Fruit fly (Drosophila melanogaster): ENCODE results near the gene otu.
A peak's percentile ranks its signal among the peaks of the same experiment; 100 is the strongest.

Gene otu

dm6 chrX:8460232-8460631 lies 29.1 kb downstream of the otu start:
- TF ChIP-seq gl (tag; optimal IDR thresholded peaks at IDR 0.05): no peak
- no peak for TF ChIP-seq CG12605 (GFP tag; IDR thresholded peaks at IDR 0.05)
- TF ChIP-seq Pif1A (GFP tag; optimal IDR thresholded peaks at IDR 0.05): no peak
- no peak for TF ChIP-seq CG10348 (GFP tag; IDR thresholded peaks at IDR 0.05)
- no peak for TF ChIP-seq CG13204 (GFP tag; optimal IDR thresholded peaks at IDR 0.05)
- TF ChIP-seq CG34367 (tag; optimal IDR thresholded peaks at IDR 0.05): no peak
- no peak for TF ChIP-seq CG15710 (tag; optimal IDR thresholded peaks at IDR 0.05)
- TF ChIP-seq Pif1B (GFP tag; optimal IDR thresholded peaks at IDR 0.05): no peak
- TF ChIP-seq rn (GFP tag; IDR thresholded peaks at IDR 0.05): no peak

- TF ChIP-seq gl (tag; optimal IDR thresholded peaks at IDR 0.05) (peak; percentile 35), CG14655 (GFP tag; optimal IDR thresholded peaks at IDR 0.05) (no peak)
These were observed 29.8 kb downstream of the otu start for dm6 chrX:8459452-8460040.

- TF ChIP-seq gl (tag; optimal IDR thresholded peaks at IDR 0.05) (no peak), CG12605 (GFP tag; IDR thresholded peaks at IDR 0.05) (no peak), Snoo (tag; optimal IDR thresholded peaks at IDR 0.05) (no peak), CG14655 (GFP tag; optimal IDR thresholded peaks at IDR 0.05) (no peak), CG9948 (tag; optimal IDR thresholded peaks at IDR 0.05) (no peak), CG10348 (GFP tag; IDR thresholded peaks at IDR 0.05) (no peak), EcR (GFP tag; optimal IDR thresholded peaks at IDR 0.05) (no peak), Pif1A (GFP tag; optimal IDR thresholded peaks at IDR 0.05) (no peak), CG15710 (tag; optimal IDR thresholded peaks at IDR 0.05) (no peak), CG13204 (GFP tag; optimal IDR thresholded peaks at IDR 0.05) (no peak), Pif1B (GFP tag; optimal IDR thresholded peaks at IDR 0.05) (no peak), CG8159 (tag; optimal IDR thresholded peaks at IDR 0.05) (no peak), D1 (tag; optimal IDR thresholded peaks at IDR 0.05) (no peak), CG4496 (GFP tag; IDR thresholded peaks at IDR 0.05) (no peak), CG8301 (tag; optimal IDR thresholded peaks at IDR 0.05) (no peak), Ets98B (GFP tag; IDR thresholded peaks at IDR 0.05) (no peak), rn (GFP tag; IDR thresholded peaks at IDR 0.05) (no peak), CG32121 (GFP tag; IDR thresholded peaks at IDR 0.05) (no peak), CG34367 (tag; optimal IDR thresholded peaks at IDR 0.05) (no peak)
These were observed 31.8 kb downstream of the otu start, which contains the start of gene CG32713 for dm6 chrX:8457532-8457931. CG32713 (minus strand) TSS chrX:8457632.

dm6 chrX:8455019-8455555 lies 34.2 kb downstream of the otu start, which contains the start of gene org-1:
org-1 (minus strand) TSS chrX:8455069.
- TF ChIP-seq CG34367 (tag; optimal IDR thresholded peaks at IDR 0.05): peak; percentile 93
- TF ChIP-seq rn (GFP tag; IDR thresholded peaks at IDR 0.05): peak; percentile 92
- TF ChIP-seq Snoo (tag; optimal IDR thresholded peaks at IDR 0.05): peak; percentile 72
- peak; percentile 94 for TF ChIP-seq Ets98B (GFP tag; IDR thresholded peaks at IDR 0.05)
- TF ChIP-seq gl (tag; optimal IDR thresholded peaks at IDR 0.05): peak; percentile 86
- TF ChIP-seq EcR (GFP tag; optimal IDR thresholded peaks at IDR 0.05): no peak
- peak; percentile 81 for TF ChIP-seq CG13204 (GFP tag; optimal IDR thresholded peaks at IDR 0.05)
- peak; percentile 89 for TF ChIP-seq Pif1A (GFP tag; optimal IDR thresholded peaks at IDR 0.05)
- peak; percentile 94 for TF ChIP-seq CG15710 (tag; optimal IDR thresholded peaks at IDR 0.05)
- TF ChIP-seq CG17806 (tag; optimal IDR thresholded peaks at IDR 0.05): peak; percentile 93
- peak; percentile 94 for TF ChIP-seq fd96Ca (GFP tag; IDR thresholded peaks at IDR 0.05)
- peak; percentile 94 for TF ChIP-seq CG12605 (GFP tag; IDR thresholded peaks at IDR 0.05)
- peak; percentile 89 for TF ChIP-seq CG8301 (tag; optimal IDR thresholded peaks at IDR 0.05)
- TF ChIP-seq CG10348 (GFP tag; IDR thresholded peaks at IDR 0.05): peak; percentile 81
- peak; percentile 86 for TF ChIP-seq Pif1B (GFP tag; optimal IDR thresholded peaks at IDR 0.05)
- TF ChIP-seq CG9948 (tag; optimal IDR thresholded peaks at IDR 0.05): peak; percentile 93
- no peak for TF ChIP-seq D1 (tag; optimal IDR thresholded peaks at IDR 0.05)
- peak; percentile 93 for TF ChIP-seq CG8159 (tag; optimal IDR thresholded peaks at IDR 0.05)
- TF ChIP-seq CG32121 (GFP tag; IDR thresholded peaks at IDR 0.05): peak; percentile 90
- TF ChIP-seq CG4496 (GFP tag; IDR thresholded peaks at IDR 0.05): peak; percentile 97
- peak; percentile 92 for TF ChIP-seq CG14655 (GFP tag; optimal IDR thresholded peaks at IDR 0.05)

- TF ChIP-seq rn (GFP tag; IDR thresholded peaks at IDR 0.05) (no peak), CG8301 (tag; optimal IDR thresholded peaks at IDR 0.05) (no peak), EcR (GFP tag; optimal IDR thresholded peaks at IDR 0.05) (no peak), CG8159 (tag; optimal IDR thresholded peaks at IDR 0.05) (no peak), CG14655 (GFP tag; optimal IDR thresholded peaks at IDR 0.05) (no peak), Ets98B (GFP tag; IDR thresholded peaks at IDR 0.05) (no peak), fd96Ca (GFP tag; IDR thresholded peaks at IDR 0.05) (no peak), Pif1B (GFP tag; optimal IDR thresholded peaks at IDR 0.05) (no peak), CG17806 (tag; optimal IDR thresholded peaks at IDR 0.05) (no peak)
These were observed 37.2 kb downstream of the otu start for dm6 chrX:8452163-8452562.

dm6 chrX:8450214-8450904 lies 39.0 kb downstream of the otu start:
- TF ChIP-seq CG9948 (tag; optimal IDR thresholded peaks at IDR 0.05): no peak
- no peak for TF ChIP-seq fd96Ca (GFP tag; IDR thresholded peaks at IDR 0.05)
- no peak for TF ChIP-seq CG8159 (tag; optimal IDR thresholded peaks at IDR 0.05)
- no peak for TF ChIP-seq CG34367 (tag; optimal IDR thresholded peaks at IDR 0.05)
- TF ChIP-seq CG14655 (GFP tag; optimal IDR thresholded peaks at IDR 0.05): no peak
- TF ChIP-seq rn (GFP tag; IDR thresholded peaks at IDR 0.05): no peak
- no peak for TF ChIP-seq Snoo (tag; optimal IDR thresholded peaks at IDR 0.05)
- no peak for TF ChIP-seq CG12605 (GFP tag; IDR thresholded peaks at IDR 0.05)
- TF ChIP-seq CG8301 (tag; optimal IDR thresholded peaks at IDR 0.05): no peak
- no peak for TF ChIP-seq CG13204 (GFP tag; optimal IDR thresholded peaks at IDR 0.05)
- TF ChIP-seq CG15710 (tag; optimal IDR thresholded peaks at IDR 0.05): no peak
- no peak for TF ChIP-seq EcR (GFP tag; optimal IDR thresholded peaks at IDR 0.05)
- no peak for TF ChIP-seq CG17806 (tag; optimal IDR thresholded peaks at IDR 0.05)
- no peak for TF ChIP-seq CG10348 (GFP tag; IDR thresholded peaks at IDR 0.05)
- no peak for TF ChIP-seq gl (tag; optimal IDR thresholded peaks at IDR 0.05)
- TF ChIP-seq Ets98B (GFP tag; IDR thresholded peaks at IDR 0.05): no peak
- no peak for TF ChIP-seq Pif1B (GFP tag; optimal IDR thresholded peaks at IDR 0.05)
- TF ChIP-seq Pif1A (GFP tag; optimal IDR thresholded peaks at IDR 0.05): no peak
- TF ChIP-seq D1 (tag; optimal IDR thresholded peaks at IDR 0.05): no peak
